Fruit fly (Drosophila melanogaster) whole organism, embryonic: Measurements from ENCODE around the gene FucTA.

ENCODE experiments used
- CG10321 ChIP-seq: fragments of 200-800 bp; sonication (Bioruptor generic); IDR thresholded peaks from 2 replicates; pipeline ENCODE4 v1.3.6; 2022; ENCODE audit warnings: missing biosample characterization, missing genetic modification characterization
- CG10654 ChIP-seq: fragments of 200-800 bp; sonication (Bioruptor generic); optimal IDR thresholded peaks from 2 replicates; lab custom pipeline; 2016; ENCODE audit warnings: missing biosample characterization, missing genetic modification characterization
- CG1529 ChIP-seq: fragments of 200-800 bp; sonication (Bioruptor generic); optimal IDR thresholded peaks from 3 replicates; lab custom pipeline; 2018; ENCODE audit warnings: missing biosample characterization, missing genetic modification characterization
- CG43689 ChIP-seq: fragments of 200-800 bp; sonication (Bioruptor generic); IDR thresholded peaks from 2 replicates; pipeline ENCODE4 v1.3.6; 2022; ENCODE audit warnings: missing biosample characterization, missing genetic modification characterization
- Chrac-16 ChIP-seq: fragments of 200-800 bp; sonication (Bioruptor generic); optimal IDR thresholded peaks from 3 replicates; lab custom pipeline; 2016; ENCODE audit warnings: missing biosample characterization, missing genetic modification characterization
- Hmr ChIP-seq: fragments of 200-800 bp; sonication (Bioruptor generic); optimal IDR thresholded peaks from 3 replicates; lab custom pipeline; 2017; ENCODE audit warnings: mild to moderate bottlenecking, missing biosample characterization, missing genetic modification reagents, missing genetic modification characterization
- MESR4 ChIP-seq: fragments of 200-800 bp; sonication (Bioruptor generic); optimal IDR thresholded peaks from 2 replicates; lab custom pipeline; 2018; ENCODE audit warnings: missing biosample characterization, mild to moderate bottlenecking, missing genetic modification characterization, moderate library complexity
- Sry-δ ChIP-seq: fragments of 200-800 bp; sonication (Bioruptor generic); optimal IDR thresholded peaks from 2 replicates; lab custom pipeline; 2016; ENCODE audit warnings: missing biosample characterization, missing genetic modification characterization
- disco-r ChIP-seq: fragments of 200-800 bp; sonication (Bioruptor generic); optimal IDR thresholded peaks from 2 replicates; lab custom pipeline; 2016; ENCODE audit warnings: missing biosample characterization, missing genetic modification characterization
- fd3F ChIP-seq: fragments of 200-800 bp; sonication (Bioruptor generic); optimal IDR thresholded peaks from 2 replicates; lab custom pipeline; 2018; ENCODE audit warnings: missing biosample characterization, mild to moderate bottlenecking, missing genetic modification characterization, moderate library complexity
- lab ChIP-seq: fragments of 200-800 bp; sonication (Bioruptor generic); optimal IDR thresholded peaks from 3 replicates; lab custom pipeline; 2017; ENCODE audit warnings: missing biosample characterization, missing genetic modification characterization, mild to moderate bottlenecking, moderate library complexity, missing genetic modification reagents

DNA sequence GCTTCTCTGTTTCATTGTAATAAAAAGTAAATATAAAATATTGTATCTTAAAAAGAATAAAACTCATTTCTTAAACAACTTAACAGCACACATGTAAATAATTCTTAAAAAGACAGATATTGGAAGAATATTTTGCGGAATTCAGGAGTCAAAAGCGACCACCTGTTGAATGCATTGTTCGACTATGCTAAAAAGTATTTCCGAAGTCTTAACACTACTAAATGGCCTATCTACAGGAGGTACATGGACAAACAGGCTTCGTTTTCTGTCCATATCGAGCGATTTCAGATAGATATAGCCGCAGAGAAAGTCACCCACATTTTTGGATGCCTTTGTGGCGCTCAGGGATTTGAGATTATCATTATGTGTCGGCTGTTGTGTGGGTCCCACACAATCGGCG is 3.8 kb upstream of the FucTA start:
- TF ChIP-seq CG43689 (GFP tag; lab: Robert Waterston, UW) (no peak), disco-r (GFP tag; lab: Kevin White, UChicago) (no peak), CG10654 (GFP tag; lab: Kevin White, UChicago) (no peak), Hmr (no peak), Sry-δ (GFP tag; lab: Kevin White, UChicago) (no peak), MESR4 (GFP tag; lab: Kevin White, UChicago) (no peak), lab (GFP tag; lab: Kevin White, UChicago) (no peak), CG10321 (no peak), fd3F (GFP tag; lab: Kevin White, UChicago) (no peak), CG1529 (no peak), Chrac-16 (GFP tag; lab: Kevin White, UChicago) (no peak)
